Worm (Caenorhabditis elegans): ENCODE measurements around the gene C52E4.7.
A peak's percentile ranks its signal among the peaks of the same experiment; 100 is the strongest.

C52E4.7 gene

ce11 chrV:11979673-11980561 is 14.2 kb upstream of the C52E4.7 start, which contains the start of gene snr-4 (continued):
- TF ChIP-seq lim-7 (GFP tag; IDR thresholded peaks at IDR 0.05), result peak; percentile 72
- TF ChIP-seq dmd-9 (GFP tag; IDR thresholded peaks at IDR 0.05), result peak; percentile 86
- peak; percentile 69 for TF ChIP-seq gei-8 (GFP tag; optimal IDR thresholded peaks at IDR 0.05)
- peak; percentile 96 for TF ChIP-seq T26A8.4 (GFP tag; IDR thresholded peaks at IDR 0.05)
- peak; percentile 95 for TF ChIP-seq mes-2 (tag; optimal IDR thresholded peaks at IDR 0.05; ENCODE audit: poor library complexity, severe bottlenecking)
- TF ChIP-seq ztf-11 (tag; optimal IDR thresholded peaks at IDR 0.05), result no peak
- peak; percentile 82 for TF ChIP-seq dpl-1 (GFP tag; optimal IDR thresholded peaks at IDR 0.05)
- TF ChIP-seq F44E2.7 (GFP tag; IDR thresholded peaks at IDR 0.05), result no peak
- TF ChIP-seq nhr-111 (GFP tag; optimal IDR thresholded peaks at IDR 0.05), result peak; percentile 72
- TF ChIP-seq egl-43 (GFP tag; IDR thresholded peaks at IDR 0.05), result peak; percentile 93
- TF ChIP-seq ceh-28 (tag; optimal IDR thresholded peaks at IDR 0.05), result no peak
- peak; percentile 50 to 84 for TF ChIP-seq hif-1 (tag; optimal IDR thresholded peaks at IDR 0.05)
- peak; percentile 91 for TF ChIP-seq nhr-42 (GFP tag; IDR thresholded peaks at IDR 0.05)
- 0 out of 2 replicates have a peak, but pooled peaks have one; percentile 34 for TF ChIP-seq daf-19 (GFP tag; conservative IDR thresholded peaks at IDR 0.05)
- no peak for TF ChIP-seq daf-8 (GFP tag; IDR thresholded peaks at IDR 0.05)
- TF ChIP-seq nhr-25 (tag; optimal IDR thresholded peaks at IDR 0.05; ENCODE audit: borderline replicate concordance, insufficient read depth), result peak; percentile 79
- TF ChIP-seq tra-1 (GFP tag; IDR thresholded peaks at IDR 0.05), result peak; percentile 71; the same call in 1 of the 2 replicates
- no peak; the same call in 1 of the 2 replicates for TF ChIP-seq tag-97 (GFP tag; IDR thresholded peaks at IDR 0.05)
- peak; percentile 87 for TF ChIP-seq ceh-20 (GFP tag; IDR thresholded peaks at IDR 0.05)
- peak; percentile 56; the same call in 1 of the 2 replicates for TF ChIP-seq D1046.2 (GFP tag; IDR thresholded peaks at IDR 0.05)
- peak; percentile 73 for TF ChIP-seq fkh-10 (GFP tag; optimal IDR thresholded peaks at IDR 0.05)
- peak; percentile 87 for TF ChIP-seq php-3 (GFP tag; IDR thresholded peaks at IDR 0.05)

ce11 chrV:11982309-11982708 is 11.8 kb upstream of the C52E4.7 start, which contains the start of gene rpt-1:
Gene rpt-1 (minus strand): TSS chrV:11982397.
- TF ChIP-seq rbr-2 (tag; optimal IDR thresholded peaks at IDR 0.05) (peak; percentile 39), dpl-1 (GFP tag; optimal IDR thresholded peaks at IDR 0.05) (peak; percentile 90), lin-38 (GFP tag; IDR thresholded peaks at IDR 0.05) (peak; percentile 89), hlh-11 (tag; optimal IDR thresholded peaks at IDR 0.05) (peak; percentile 19), pqm-1 (tag; optimal IDR thresholded peaks at IDR 0.05) (no peak), daf-19 (GFP tag; conservative IDR thresholded peaks at IDR 0.05) (no peak), mep-1 (tag; optimal IDR thresholded peaks at IDR 0.05) (peak; percentile 40), ceh-82 (tag; optimal IDR thresholded peaks at IDR 0.05) (no peak), dve-1 (tag; optimal IDR thresholded peaks at IDR 0.05; ENCODE audit: insufficient read depth) (peak; percentile 43), set-16 (GFP tag; IDR thresholded peaks at IDR 0.05) (no peak), T20F7.1 (GFP tag; optimal IDR thresholded peaks at IDR 0.05) (peak; percentile 3), spr-3 (GFP tag; optimal IDR thresholded peaks at IDR 0.05) (no peak), hlh-30 (tag; optimal IDR thresholded peaks at IDR 0.05; ENCODE audit: insufficient read depth) (peak; percentile 82), mes-2 (tag; optimal IDR thresholded peaks at IDR 0.05; ENCODE audit: poor library complexity, severe bottlenecking) (peak; percentile 79), daf-16 (GFP tag; optimal IDR thresholded peaks at IDR 0.05) (no peak), daf-16 (tag; optimal IDR thresholded peaks at IDR 0.05) (peak; percentile 11), nhr-11 (tag; optimal IDR thresholded peaks at IDR 0.05) (peak; percentile 13), lin-1 (GFP tag; IDR thresholded peaks at IDR 0.05) (no peak), snpc-4 (tag; optimal IDR thresholded peaks at IDR 0.05) (peak; percentile 60), hmg-1.1 (GFP tag; IDR thresholded peaks at IDR 0.05) (peak; percentile 44; the same call in 1 of the 2 replicates), nhr-25 (tag; optimal IDR thresholded peaks at IDR 0.05; ENCODE audit: borderline replicate concordance, insufficient read depth) (no peak), nhr-28 (tag; optimal IDR thresholded peaks at IDR 0.05) (peak; percentile 14), php-3 (GFP tag; IDR thresholded peaks at IDR 0.05) (no peak), nhr-6 (tag; optimal IDR thresholded peaks at IDR 0.05) (peak; percentile 99), lsy-2 (tag; optimal IDR thresholded peaks at IDR 0.05) (peak in 1 of 2 experiments; percentile 80), unc-130 (GFP tag; optimal IDR thresholded peaks at IDR 0.05) (peak; percentile 5), aha-1 (tag) (peak; percentile 90), hif-1 (tag; optimal IDR thresholded peaks at IDR 0.05) (peak in 1 of 2 experiments; percentile 20), ztf-7 (tag; optimal IDR thresholded peaks at IDR 0.05) (no peak), nhr-102 (tag; optimal IDR thresholded peaks at IDR 0.05) (peak; percentile 18), lin-13 (GFP tag; optimal IDR thresholded peaks at IDR 0.05) (peak; percentile 57), tra-1 (GFP tag; IDR thresholded peaks at IDR 0.05) (no peak)
